Worm (Caenorhabditis elegans) whole organism, mixed stage, embryonic: ENCODE results near the gene H41C03.1.

Source experiments
- ceh-43 ChIP-seq: fragments of 200-800 bp; sonication (Bioruptor generic); optimal IDR thresholded peaks from 2 replicates; lab custom pipeline; 2018; ENCODE audit warnings: mild to moderate bottlenecking, missing genetic modification characterization, moderate library complexity, missing compliant biosample characterization
- ces-1 ChIP-seq: fragments of 150-350 bp; optimal IDR thresholded peaks from 2 replicates; lab custom pipeline; 2014; ENCODE audit warnings: missing biosample characterization, missing genetic modification reagents, missing genetic modification characterization
- snpc-4 ChIP-seq: fragments of 150-350 bp; optimal IDR thresholded peaks from 2 replicates; lab custom pipeline; 2014; ENCODE audit warnings: missing biosample characterization, missing genetic modification characterization

DNA sequence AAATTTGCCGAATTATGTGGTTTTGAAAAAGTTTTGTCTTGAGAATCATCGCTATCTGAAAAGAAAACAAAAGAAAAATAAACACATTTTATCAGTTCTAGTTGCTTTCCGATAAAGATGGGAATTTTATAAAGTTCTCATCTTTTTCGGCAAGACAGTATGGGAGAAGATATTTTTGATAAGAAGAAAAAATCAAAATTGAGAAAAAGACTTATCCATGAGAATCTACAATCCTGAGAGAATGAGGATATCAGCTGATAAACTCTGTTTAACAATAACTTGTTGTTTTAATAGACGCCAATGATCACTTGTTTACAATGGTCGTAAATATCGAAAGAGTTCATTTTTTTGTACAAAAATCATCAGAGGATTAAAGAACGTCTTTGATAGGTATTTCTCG lies 21.8 kb downstream of the H41C03.1 start, which contains the start of gene F55C12.6:
- TF ChIP-seq ces-1 (no peak), ceh-43 (GFP tag; lab: Kevin White, UChicago) (no peak), snpc-4 (tag; lab: Kevin White, UChicago) (no peak)
